Worm (Caenorhabditis elegans) whole organism, L3 larva: Measurements from ENCODE around the gene F49F1.4.

ENCODE experiments used
- R02D3.7 ChIP-seq: fragments of 150-350 bp; optimal IDR thresholded peaks from 2 replicates; lab custom pipeline; 2014; ENCODE audit warnings: missing biosample characterization, missing genetic modification characterization
- ZK546.5 ChIP-seq: sonication (generic microtip); optimal IDR thresholded peaks from 2 replicates; lab custom pipeline; 2017; ENCODE audit warnings: missing biosample characterization, missing genetic modification characterization
- ama-1 ChIP-seq: fragments of 150-350 bp; optimal IDR thresholded peaks from 2 replicates; lab custom pipeline; 2018
- ceh-82 ChIP-seq: fragments of 150-350 bp; optimal IDR thresholded peaks from 2 replicates; lab custom pipeline; 2014; ENCODE audit warnings: missing biosample characterization, missing genetic modification characterization
- daf-12 ChIP-seq: fragments of 150-350 bp; optimal IDR thresholded peaks from 2 replicates; lab custom pipeline; 2014; ENCODE audit warnings: missing biosample characterization, missing genetic modification reagents, missing genetic modification characterization
- elt-1 ChIP-seq: fragments of 150-350 bp; optimal IDR thresholded peaks from 2 replicates; lab custom pipeline; 2014; ENCODE audit warnings: missing biosample characterization, missing genetic modification characterization
- fkh-10 ChIP-seq: sonication (generic microtip); optimal IDR thresholded peaks from 2 replicates; lab custom pipeline; 2017; ENCODE audit warnings: missing biosample characterization, missing genetic modification reagents, missing genetic modification characterization
- jun-1 ChIP-seq: fragments of 150-350 bp; optimal IDR thresholded peaks from 2 replicates; lab custom pipeline; 2014; ENCODE audit warnings: missing biosample characterization, missing genetic modification reagents, missing genetic modification characterization
- lin-39 ChIP-seq: fragments of 150-350 bp; optimal IDR thresholded peaks from 2 replicates; lab custom pipeline; 2018; ENCODE audit warnings: missing biosample characterization, missing genetic modification reagents, missing genetic modification characterization
- lsy-12 ChIP-seq: sonication (generic microtip); optimal IDR thresholded peaks from 2 replicates; lab custom pipeline; 2016; ENCODE audit warnings: mild to moderate bottlenecking, missing genetic modification characterization, missing compliant biosample characterization
- mdl-1 ChIP-seq: fragments of 150-350 bp; optimal IDR thresholded peaks from 2 replicates; lab custom pipeline; 2014; ENCODE audit warnings: missing biosample characterization, missing genetic modification characterization
- nhr-11 ChIP-seq: fragments of 150-350 bp; optimal IDR thresholded peaks from 2 replicates; lab custom pipeline; 2014; ENCODE audit warnings: missing biosample characterization, missing genetic modification characterization
- nhr-12 ChIP-seq: fragments of 150-350 bp; optimal IDR thresholded peaks from 2 replicates; lab custom pipeline; 2014; ENCODE audit warnings: missing biosample characterization, missing genetic modification characterization
- pha-4 ChIP-seq: fragments of 150-350 bp; optimal IDR thresholded peaks from 2 replicates; lab custom pipeline; 2014; ENCODE audit warnings: missing biosample characterization, missing genetic modification reagents, missing genetic modification characterization
- pqm-1 ChIP-seq: fragments of 150-350 bp; optimal IDR thresholded peaks from 2 replicates; lab custom pipeline; 2017; ENCODE audit warnings: missing biosample characterization, missing genetic modification characterization, inconsistent platforms
- sea-2 ChIP-seq: fragments of 150-350 bp; sonication (generic microtip); optimal IDR thresholded peaks from 4 replicates; lab custom pipeline; 2014; ENCODE audit warnings: missing biosample characterization, missing genetic modification reagents, missing genetic modification characterization
- tbx-2 ChIP-seq: sonication (generic microtip); optimal IDR thresholded peaks from 2 replicates; lab custom pipeline; 2016; ENCODE audit warnings: mild to moderate bottlenecking, missing genetic modification characterization, missing compliant biosample characterization
- unc-39 ChIP-seq: sonication (generic microtip); optimal IDR thresholded peaks from 4 replicates; lab custom pipeline; 2017; ENCODE audit warnings: missing biosample characterization, missing genetic modification characterization
- unc-62 ChIP-seq: fragments of 150-350 bp; sonication (generic microtip); optimal IDR thresholded peaks from 4 replicates; lab custom pipeline; 2014; ENCODE audit warnings: missing biosample characterization, missing genetic modification reagents, missing genetic modification characterization

The F49F1.4 gene

ce11 chrIV:4068480-4068879 is 47.1 kb downstream of the F49F1.4 start, which contains the start of gene fbxb-55:
TSS of gene fbxb-55 (plus strand) at chrIV:4068780.
- TF ChIP-seq fkh-10 (GFP tag; lab: Kevin White, UChicago) (no peak), unc-62 (no peak), elt-1 (tag; lab: Kevin White, UChicago) (no peak), nhr-12 (no peak), mdl-1 (no peak), ZK546.5 (no peak), ceh-82 (tag; lab: Kevin White, UChicago) (no peak), sea-2 (no peak), nhr-11 (tag; lab: Kevin White, UChicago) (no peak)

- no peak for TF ChIP-seq lin-39 (tag; lab: Kevin White, UChicago)
- no peak for TF ChIP-seq ZK546.5
- no peak for TF ChIP-seq tbx-2 (tag; lab: Kevin White, UChicago)
- no peak for TF ChIP-seq pha-4 (tag; lab: Kevin White, UChicago)
- TF ChIP-seq jun-1 (tag; lab: Kevin White, UChicago) = no peak
- TF ChIP-seq lsy-12 (tag; lab: Kevin White, UChicago) = no peak
- no peak for TF ChIP-seq pqm-1 (tag; lab: Kevin White, UChicago)
- TF ChIP-seq daf-12 = no peak
- no peak for TF ChIP-seq unc-39 (tag; lab: Kevin White, UChicago)
- TF ChIP-seq ama-1 (lab: Kevin White, UChicago) = no peak
- no peak for TF ChIP-seq R02D3.7
- TF ChIP-seq, all 47 proteins: peak for 0
These were observed 48.2 kb downstream of the F49F1.4 start for ce11 chrIV:4067336-4067735.
